Fruit fly (Drosophila melanogaster) whole organism, prepupa: ENCODE results near the gene Trs20.

Experiments
- Blimp-1 ChIP-seq: fragments of 200-800 bp; sonication (Bioruptor generic); optimal IDR thresholded peaks from 3 replicates; lab custom pipeline; 2017; ENCODE audit warnings: missing biosample characterization, missing genetic modification characterization, mild to moderate bottlenecking, moderate library complexity, missing genetic modification reagents
- CG10631 ChIP-seq: fragments of 200-800 bp; sonication (Bioruptor generic); optimal IDR thresholded peaks from 2 replicates; lab custom pipeline; 2016; ENCODE audit warnings: missing biosample characterization, missing genetic modification characterization
- CG10669 ChIP-seq: fragments of 200-800 bp; sonication (Bioruptor generic); optimal IDR thresholded peaks from 3 replicates; lab custom pipeline; 2018; ENCODE audit warnings: missing biosample characterization, mild to moderate bottlenecking, missing genetic modification characterization, moderate library complexity
- CG11294 ChIP-seq: fragments of 200-800 bp; sonication (Bioruptor generic); IDR thresholded peaks from 2 replicates; pipeline ENCODE4 v1.3.6; 2022; ENCODE audit warnings: missing biosample characterization, missing genetic modification characterization
- CG11762 ChIP-seq: fragments of 200-800 bp; sonication (Bioruptor generic); optimal IDR thresholded peaks from 3 replicates; lab custom pipeline; 2016; ENCODE audit warnings: missing biosample characterization, missing genetic modification characterization; ENCODE audit not compliant: insufficient read depth
- CG11902 ChIP-seq: fragments of 200-800 bp; sonication (Bioruptor generic); optimal IDR thresholded peaks from 3 replicates; lab custom pipeline; 2016; ENCODE audit warnings: missing biosample characterization, missing genetic modification characterization
- CG15336 ChIP-seq: fragments of 200-800 bp; sonication (Bioruptor generic); IDR thresholded peaks from 2 replicates; pipeline ENCODE4 v1.3.6; 2022; ENCODE audit warnings: missing biosample characterization, missing genetic modification characterization
- CG1621 ChIP-seq: fragments of 200-800 bp; sonication (Bioruptor generic); optimal IDR thresholded peaks from 3 replicates; lab custom pipeline; 2018; ENCODE audit warnings: missing biosample characterization, mild to moderate bottlenecking, missing genetic modification characterization
- CG16779 ChIP-seq: fragments of 200-800 bp; sonication (Bioruptor generic); optimal IDR thresholded peaks from 3 replicates; lab custom pipeline; 2017; ENCODE audit warnings: missing biosample characterization, mild to moderate bottlenecking, missing genetic modification characterization
- CG3032 ChIP-seq: fragments of 200-800 bp; optimal IDR thresholded peaks from 2 replicates; lab custom pipeline; 2019; ENCODE audit warnings: missing biosample characterization, mild to moderate bottlenecking, missing genetic modification characterization, moderate library complexity
- CG31627 ChIP-seq: fragments of 200-800 bp; sonication (Bioruptor generic); optimal IDR thresholded peaks from 3 replicates; lab custom pipeline; 2016; ENCODE audit warnings: missing biosample characterization, missing genetic modification characterization
- CG34406 ChIP-seq: fragments of 200-800 bp; sonication (Bioruptor generic); optimal IDR thresholded peaks from 3 replicates; lab custom pipeline; 2016; ENCODE audit warnings: missing biosample characterization, missing genetic modification characterization
- CG3919 ChIP-seq: fragments of 200-800 bp; sonication (Bioruptor generic); optimal IDR thresholded peaks from 3 replicates; lab custom pipeline; 2016; ENCODE audit warnings: missing biosample characterization, missing genetic modification characterization
- CG4318 ChIP-seq: fragments of 200-800 bp; sonication (Bioruptor generic); optimal IDR thresholded peaks from 3 replicates; lab custom pipeline; 2017; ENCODE audit warnings: missing biosample characterization, mild to moderate bottlenecking, missing genetic modification characterization
- CG6163 ChIP-seq: fragments of 200-800 bp; sonication (Bioruptor generic); IDR thresholded peaks from 3 replicates; pipeline ENCODE4 v1.3.6; 2022; ENCODE audit warnings: missing biosample characterization, missing genetic modification characterization
- CG6276 ChIP-seq: fragments of 200-800 bp; sonication (Bioruptor generic); optimal IDR thresholded peaks from 2 replicates; lab custom pipeline; 2017; ENCODE audit warnings: missing biosample characterization, mild to moderate bottlenecking, missing genetic modification characterization
- CG6792 ChIP-seq: fragments of 200-800 bp; sonication (Bioruptor generic); optimal IDR thresholded peaks from 3 replicates; lab custom pipeline; 2016; ENCODE audit warnings: missing biosample characterization, missing genetic modification characterization
- CG6854 ChIP-seq: fragments of 200-800 bp; sonication (Bioruptor generic); optimal IDR thresholded peaks from 2 replicates; lab custom pipeline; 2017; ENCODE audit warnings: missing biosample characterization, mild to moderate bottlenecking, missing genetic modification characterization
- CG7368 ChIP-seq: fragments of 200-800 bp; sonication (Bioruptor generic); optimal IDR thresholded peaks from 3 replicates; lab custom pipeline; 2016; ENCODE audit warnings: missing biosample characterization, missing genetic modification characterization
- CG8119 ChIP-seq: fragments of 200-800 bp; sonication (Bioruptor generic); IDR thresholded peaks from 3 replicates; pipeline ENCODE4 v1.3.6; 2022; ENCODE audit warnings: missing biosample characterization, missing genetic modification characterization
- CG8319 ChIP-seq: fragments of 200-800 bp; sonication (Bioruptor generic); optimal IDR thresholded peaks from 3 replicates; lab custom pipeline; 2016; ENCODE audit warnings: missing biosample characterization, missing genetic modification characterization
- CG8632 ChIP-seq: fragments of 200-800 bp; sonication (Bioruptor generic); optimal IDR thresholded peaks from 3 replicates; lab custom pipeline; 2016; ENCODE audit warnings: missing biosample characterization, missing genetic modification characterization
- CG9139 ChIP-seq: fragments of 200-800 bp; sonication (Bioruptor generic); optimal IDR thresholded peaks from 3 replicates; lab custom pipeline; 2017; ENCODE audit warnings: missing biosample characterization, mild to moderate bottlenecking, missing genetic modification characterization
- Eip75B ChIP-seq: fragments of 200-800 bp; sonication (Bioruptor generic); optimal IDR thresholded peaks from 3 replicates; lab custom pipeline; 2016; ENCODE audit warnings: missing biosample characterization, missing genetic modification characterization
- Eip78C ChIP-seq: fragments of 200-800 bp; sonication (Bioruptor generic); peaks from one replicate; lab custom pipeline; 2016; ENCODE audit warnings: missing biosample characterization, missing genetic modification characterization
- Eip93F ChIP-seq: fragments of 200-800 bp; sonication (Bioruptor generic); optimal IDR thresholded peaks from 2 replicates; lab custom pipeline; 2016; ENCODE audit warnings: missing biosample characterization, mild to moderate bottlenecking, missing genetic modification characterization
- Ets21C ChIP-seq: fragments of 200-800 bp; sonication (Bioruptor generic); optimal IDR thresholded peaks from 3 replicates; lab custom pipeline; 2016; ENCODE audit warnings: missing biosample characterization, missing genetic modification characterization
- Gug ChIP-seq: fragments of 200-800 bp; sonication (Bioruptor generic); IDR thresholded peaks from 2 replicates; pipeline ENCODE4 v1.3.6; 2022; ENCODE audit warnings: missing biosample characterization, missing genetic modification characterization
- Hr38 ChIP-seq: sonication (Bioruptor generic); optimal IDR thresholded peaks from 2 replicates; lab custom pipeline; 2016; ENCODE audit warnings: missing biosample characterization, missing genetic modification characterization
- Lpt ChIP-seq: fragments of 200-800 bp; sonication (Bioruptor generic); optimal IDR thresholded peaks from 3 replicates; lab custom pipeline; 2016; ENCODE audit warnings: missing biosample characterization, missing genetic modification characterization
- Met ChIP-seq: fragments of 200-800 bp; sonication (Bioruptor generic); optimal IDR thresholded peaks from 3 replicates; lab custom pipeline; 2016; ENCODE audit warnings: missing biosample characterization, missing genetic modification characterization
- OdsH ChIP-seq: fragments of 200-800 bp; sonication (Bioruptor generic); optimal IDR thresholded peaks from 3 replicates; lab custom pipeline; 2016; ENCODE audit warnings: missing biosample characterization, missing genetic modification characterization
- Smox ChIP-seq: fragments of 200-800 bp; sonication (Bioruptor generic); optimal IDR thresholded peaks from 3 replicates; lab custom pipeline; 2016; ENCODE audit warnings: missing biosample characterization, missing genetic modification characterization
- Sox102F ChIP-seq: fragments of 200-800 bp; sonication (Bioruptor generic); optimal IDR thresholded peaks from 2 replicates; lab custom pipeline; 2016; ENCODE audit warnings: missing biosample characterization, mild to moderate bottlenecking, missing genetic modification characterization
- Sox14 ChIP-seq: fragments of 200-800 bp; sonication (Bioruptor generic); optimal IDR thresholded peaks from 3 replicates; lab custom pipeline; 2016; ENCODE audit warnings: missing biosample characterization, missing genetic modification characterization
- Sox15 ChIP-seq: fragments of 200-800 bp; sonication (Bioruptor generic); optimal IDR thresholded peaks from 3 replicates; lab custom pipeline; 2016; ENCODE audit warnings: missing biosample characterization, missing genetic modification characterization
- acj6 ChIP-seq: fragments of 200-800 bp; sonication (Bioruptor generic); optimal IDR thresholded peaks from 3 replicates; lab custom pipeline; 2016; ENCODE audit warnings: missing biosample characterization, missing genetic modification characterization
- cyc ChIP-seq: fragments of 200-800 bp; sonication (Bioruptor generic); optimal IDR thresholded peaks from 3 replicates; lab custom pipeline; 2016; ENCODE audit warnings: missing biosample characterization, missing genetic modification characterization
- dac ChIP-seq: fragments of 200-800 bp; sonication (Bioruptor generic); optimal IDR thresholded peaks from 2 replicates; lab custom pipeline; 2017; ENCODE audit warnings: missing biosample characterization, mild to moderate bottlenecking, missing genetic modification characterization
- dsx ChIP-seq: fragments of 200-800 bp; optimal IDR thresholded peaks from 3 replicates; lab custom pipeline; 2019; ENCODE audit warnings: missing biosample characterization, mild to moderate bottlenecking, missing genetic modification characterization, moderate library complexity; ENCODE audit not compliant: poor library complexity, severe bottlenecking
- esn ChIP-seq: fragments of 200-800 bp; sonication (Bioruptor generic); optimal IDR thresholded peaks from 2 replicates; lab custom pipeline; 2016; ENCODE audit warnings: missing biosample characterization, mild to moderate bottlenecking, missing genetic modification characterization, moderate library complexity
- fd59A ChIP-seq: fragments of 200-800 bp; sonication (Bioruptor generic); optimal IDR thresholded peaks from 2 replicates; lab custom pipeline; 2017; ENCODE audit warnings: missing biosample characterization, mild to moderate bottlenecking, missing genetic modification characterization, missing genetic modification reagents
- fd85E ChIP-seq: fragments of 200-800 bp; sonication (Bioruptor generic); optimal IDR thresholded peaks from 3 replicates; lab custom pipeline; 2016; ENCODE audit warnings: missing biosample characterization, missing genetic modification characterization
- fkh ChIP-seq: fragments of 200-800 bp; sonication (Bioruptor generic); optimal IDR thresholded peaks from 3 replicates; lab custom pipeline; 2017; ENCODE audit warnings: missing biosample characterization, mild to moderate bottlenecking, missing genetic modification characterization, moderate library complexity
- lz ChIP-seq: fragments of 200-800 bp; sonication (Bioruptor generic); optimal IDR thresholded peaks from 3 replicates; lab custom pipeline; 2016; ENCODE audit warnings: missing biosample characterization, missing genetic modification characterization
- pdm3 ChIP-seq: fragments of 200-800 bp; sonication (Bioruptor generic); optimal IDR thresholded peaks from 3 replicates; lab custom pipeline; 2016; ENCODE audit warnings: missing biosample characterization, missing genetic modification characterization
- salr ChIP-seq, 2 experiments: fragments of 200-800 bp; sonication (Bioruptor generic); optimal IDR thresholded peaks; 3 replicates each; lab custom pipeline; 2016 to 2018; ENCODE audit warnings: missing biosample characterization in 2 of 2, missing genetic modification characterization in 2 of 2, mild to moderate bottlenecking in 1 of 2
- spab ChIP-seq: fragments of 200-800 bp; sonication (Bioruptor generic); optimal IDR thresholded peaks from 2 replicates; lab custom pipeline; 2017; ENCODE audit warnings: missing biosample characterization, mild to moderate bottlenecking, missing genetic modification characterization, missing genetic modification reagents
- ss ChIP-seq, 2 experiments: fragments of 200-800 bp; sonication (Bioruptor generic); optimal IDR thresholded peaks; 2 replicates in 1 of 2; 3 replicates in 1 of 2; lab custom pipeline; 2017 to 2018; ENCODE audit warnings: mild to moderate bottlenecking in 2 of 2, missing biosample characterization in 2 of 2, missing genetic modification characterization in 2 of 2, moderate library complexity in 1 of 2
- svp ChIP-seq: fragments of 200-800 bp; sonication (Bioruptor generic); peaks from one replicate; lab custom pipeline; 2016; ENCODE audit warnings: missing biosample characterization, missing genetic modification characterization
- topi ChIP-seq: fragments of 200-800 bp; sonication (Bioruptor generic); optimal IDR thresholded peaks from 3 replicates; lab custom pipeline; 2016; ENCODE audit warnings: missing biosample characterization, missing genetic modification characterization
- vri ChIP-seq: fragments of 200-800 bp; sonication (Bioruptor generic); optimal IDR thresholded peaks from 3 replicates; lab custom pipeline; 2016; ENCODE audit warnings: missing biosample characterization, mild to moderate bottlenecking, missing genetic modification characterization

Gene Trs20

dm6 chr3L:16168503-16169189 lies 37.2 kb upstream of the Trs20 start:
- no peak for TF ChIP-seq CG6276 (GFP tag; lab: Kevin White, UChicago)
- no peak for TF ChIP-seq Ets21C (GFP tag; lab: Kevin White, UChicago)
- peak; percentile 4 for TF ChIP-seq acj6 (GFP tag; lab: Kevin White, UChicago)
- no peak for TF ChIP-seq fd85E
- TF ChIP-seq Hr38 (GFP tag; lab: Kevin White, UChicago) = no peak
- TF ChIP-seq CG3919 = peak; percentile 46
- no peak for TF ChIP-seq CG11294 (GFP tag; lab: Robert Waterston, UW)
- no peak for TF ChIP-seq CG31627 (GFP tag; lab: Kevin White, UChicago)
- TF ChIP-seq CG10631 = peak; percentile 40
- TF ChIP-seq fkh (GFP tag; lab: Kevin White, UChicago) = no peak
- peak; percentile 6 for TF ChIP-seq CG7368 (GFP tag; lab: Kevin White, UChicago)
- no peak for TF ChIP-seq CG8319 (GFP tag; lab: Kevin White, UChicago)
- TF ChIP-seq spab (GFP tag; lab: Kevin White, UChicago) = peak; percentile 51
- peak; percentile 46 for TF ChIP-seq Eip78C (GFP tag; lab: Kevin White, UChicago)
- TF ChIP-seq Lpt (GFP tag; lab: Kevin White, UChicago) = peak; percentile 26
- no peak for TF ChIP-seq CG11902 (GFP tag; lab: Kevin White, UChicago)
- peak in 1 of 2 experiments; percentile 43 for TF ChIP-seq ss (GFP tag; optimal IDR thresholded peaks at IDR 0.05; lab: Kevin White, UChicago)
- TF ChIP-seq salr (GFP tag; optimal IDR thresholded peaks at IDR 0.05; lab: Kevin White, UChicago) = peak in 1 of 2 experiments; percentile 39
- TF ChIP-seq CG16779 (tag; lab: Kevin White, UChicago) = no peak
- TF ChIP-seq Eip75B = no peak
- no peak for TF ChIP-seq CG9139
- TF ChIP-seq dsx = peak; percentile 36
- no peak for TF ChIP-seq svp (GFP tag; lab: Kevin White, UChicago)
- no peak for TF ChIP-seq Eip93F
- peak; percentile 2 for TF ChIP-seq pdm3 (GFP tag; lab: Kevin White, UChicago)
- no peak for TF ChIP-seq CG8119 (GFP tag; lab: Robert Waterston, UW)
- TF ChIP-seq Smox (GFP tag; lab: Kevin White, UChicago) = no peak
- TF ChIP-seq vri (GFP tag; lab: Kevin White, UChicago) = no peak
- TF ChIP-seq Sox15 (GFP tag; lab: Kevin White, UChicago) = no peak
- TF ChIP-seq CG6854 (GFP tag; lab: Kevin White, UChicago) = no peak
- no peak for TF ChIP-seq CG1621 (tag; lab: Kevin White, UChicago)
- no peak for TF ChIP-seq Gug (GFP tag; lab: Robert Waterston, UW)
- TF ChIP-seq dac (GFP tag; lab: Kevin White, UChicago) = no peak
- peak; percentile 23 for TF ChIP-seq OdsH
- no peak for TF ChIP-seq Met (GFP tag; lab: Kevin White, UChicago)
- TF ChIP-seq fd59A (GFP tag; lab: Kevin White, UChicago) = no peak
- TF ChIP-seq lz (GFP tag; lab: Kevin White, UChicago) = no peak
- no peak for TF ChIP-seq CG15336 (GFP tag; lab: Robert Waterston, UW)
- TF ChIP-seq CG6163 (GFP tag; lab: Robert Waterston, UW) = no peak
- no peak for TF ChIP-seq Blimp-1
- TF ChIP-seq CG4318 (GFP tag; lab: Kevin White, UChicago) = no peak
- TF ChIP-seq esn (GFP tag; lab: Kevin White, UChicago) = no peak
- TF ChIP-seq Sox14 = no peak
- no peak for TF ChIP-seq CG8632
- TF ChIP-seq topi (GFP tag; lab: Kevin White, UChicago) = no peak
- peak; percentile 26 for TF ChIP-seq CG34406 (GFP tag; lab: Kevin White, UChicago)
- TF ChIP-seq CG11762 (GFP tag; lab: Kevin White, UChicago) = peak; percentile 23
- no peak for TF ChIP-seq Sox102F (GFP tag; lab: Kevin White, UChicago)
- peak; percentile 61 for TF ChIP-seq CG3032 (tag; lab: Kevin White, UChicago)
- peak; percentile 16 for TF ChIP-seq CG10669 (GFP tag; lab: Kevin White, UChicago)
- no peak for TF ChIP-seq CG6792 (GFP tag; lab: Kevin White, UChicago)
- no peak for TF ChIP-seq cyc (GFP tag; lab: Kevin White, UChicago)
